Fruit fly (Drosophila melanogaster) whole organism, embryonic: Measurements from ENCODE around the gene Jarid2.
A peak's percentile ranks its signal among the peaks of the same experiment; 100 is the strongest.

Experiments used
- CG10431 ChIP-seq: fragments of 200-800 bp; sonication (Bioruptor generic); optimal IDR thresholded peaks from 3 replicates; lab custom pipeline; 2018; ENCODE audit warnings: missing biosample characterization, mild to moderate bottlenecking, missing genetic modification characterization
- CG10543 ChIP-seq: fragments of 200-800 bp; sonication (Bioruptor generic); optimal IDR thresholded peaks from 3 replicates; lab custom pipeline; 2017; ENCODE audit warnings: missing biosample characterization, mild to moderate bottlenecking, missing genetic modification characterization, moderate library complexity
- CG11398 ChIP-seq: fragments of 200-800 bp; sonication (Bioruptor generic); optimal IDR thresholded peaks from 2 replicates; lab custom pipeline; 2016; ENCODE audit warnings: missing biosample characterization, missing genetic modification characterization
- CG12236 ChIP-seq: fragments of 200-800 bp; sonication (Bioruptor generic); optimal IDR thresholded peaks from 2 replicates; lab custom pipeline; 2016; ENCODE audit warnings: missing biosample characterization, missing genetic modification characterization
- CG1233 ChIP-seq: fragments of 200-800 bp; sonication (Bioruptor generic); optimal IDR thresholded peaks from 4 replicates; lab custom pipeline; 2018; ENCODE audit warnings: missing biosample characterization, mild to moderate bottlenecking, missing genetic modification characterization
- CG14965 ChIP-seq: fragments of 200-800 bp; sonication (Bioruptor generic); optimal IDR thresholded peaks from 2 replicates; lab custom pipeline; 2016; ENCODE audit warnings: missing biosample characterization, missing genetic modification characterization, borderline replicate concordance
- CG17361 ChIP-seq: fragments of 200-800 bp; sonication (Bioruptor generic); IDR thresholded peaks from 3 replicates; pipeline ENCODE4 v1.3.6; 2022; ENCODE audit warnings: missing biosample characterization, missing genetic modification characterization
- CG17802 ChIP-seq: fragments of 200-800 bp; sonication (Bioruptor generic); optimal IDR thresholded peaks from 2 replicates; lab custom pipeline; 2018; ENCODE audit warnings: missing biosample characterization, mild to moderate bottlenecking, missing genetic modification characterization, moderate library complexity
- CG17829 ChIP-seq: fragments of 200-800 bp; optimal IDR thresholded peaks from 2 replicates; lab custom pipeline; 2019; ENCODE audit warnings: missing biosample characterization, mild to moderate bottlenecking, missing genetic modification characterization, moderate library complexity
- CG17912 ChIP-seq: fragments of 200-800 bp; sonication (Bioruptor generic); optimal IDR thresholded peaks from 2 replicates; lab custom pipeline; 2018; ENCODE audit warnings: missing biosample characterization, mild to moderate bottlenecking, missing genetic modification characterization
- CG1792 ChIP-seq: fragments of 200-800 bp; sonication (Bioruptor generic); optimal IDR thresholded peaks from 2 replicates; lab custom pipeline; 2016; ENCODE audit warnings: missing biosample characterization, missing genetic modification characterization
- CG18764 ChIP-seq: fragments of 200-800 bp; sonication (Bioruptor generic); optimal IDR thresholded peaks from 3 replicates; lab custom pipeline; 2016; ENCODE audit warnings: missing biosample characterization, missing genetic modification characterization
- CG2116 ChIP-seq: fragments of 200-800 bp; sonication (Bioruptor generic); optimal IDR thresholded peaks from 3 replicates; lab custom pipeline; 2018; ENCODE audit warnings: missing biosample characterization, mild to moderate bottlenecking, missing genetic modification characterization
- CG2712 ChIP-seq: fragments of 200-800 bp; optimal IDR thresholded peaks from 3 replicates; lab custom pipeline; 2019; ENCODE audit warnings: missing biosample characterization, mild to moderate bottlenecking, missing genetic modification characterization, moderate library complexity
- CG2889 ChIP-seq: fragments of 200-800 bp; sonication (Bioruptor generic); IDR thresholded peaks from 3 replicates; pipeline ENCODE4 v1.3.6; 2022; ENCODE audit warnings: missing biosample characterization, missing genetic modification characterization
- CG42726 ChIP-seq: fragments of 200-800 bp; sonication (Bioruptor generic); IDR thresholded peaks from 2 replicates; pipeline ENCODE4 v1.3.6; 2022; ENCODE audit warnings: missing biosample characterization, missing genetic modification characterization; ENCODE audit not compliant: partially characterized antibody
- CG5180 ChIP-seq: fragments of 200-800 bp; sonication (Bioruptor generic); optimal IDR thresholded peaks from 3 replicates; lab custom pipeline; 2017; ENCODE audit warnings: missing biosample characterization, missing genetic modification characterization, mild to moderate bottlenecking, moderate library complexity, missing genetic modification reagents
- CG6683 ChIP-seq: fragments of 200-800 bp; sonication (Bioruptor generic); optimal IDR thresholded peaks from 2 replicates; lab custom pipeline; 2017; ENCODE audit warnings: missing biosample characterization, mild to moderate bottlenecking, missing genetic modification characterization, missing genetic modification reagents
- CG7271 ChIP-seq: fragments of 200-800 bp; sonication (Bioruptor generic); optimal IDR thresholded peaks from 2 replicates; lab custom pipeline; 2018; ENCODE audit warnings: missing biosample characterization, mild to moderate bottlenecking, missing genetic modification characterization, moderate library complexity
- CG8290 ChIP-seq, 3 experiments: fragments of 200-800 bp; sonication (Bioruptor generic); optimal IDR thresholded peaks; 2 replicates each; lab custom pipeline; 2016 to 2019; ENCODE audit warnings: missing biosample characterization in 3 of 3, missing genetic modification characterization in 3 of 3, mild to moderate bottlenecking in 2 of 3, moderate library complexity in 1 of 3
- CG9609 ChIP-seq: fragments of 200-800 bp; sonication (Bioruptor generic); optimal IDR thresholded peaks from 3 replicates; lab custom pipeline; 2016; ENCODE audit warnings: missing biosample characterization, missing genetic modification characterization
- Dip3 ChIP-seq: fragments of 200-800 bp; sonication (Bioruptor generic); optimal IDR thresholded peaks from 3 replicates; lab custom pipeline; 2016; ENCODE audit warnings: missing biosample characterization, missing genetic modification characterization
- E2f1 ChIP-seq: fragments of 200-800 bp; sonication (Bioruptor generic); IDR thresholded peaks from 2 replicates; pipeline ENCODE4 v1.3.6; 2022; ENCODE audit warnings: missing biosample characterization, missing genetic modification characterization
- Hr3 ChIP-seq: fragments of 200-800 bp; sonication (Bioruptor generic); optimal IDR thresholded peaks from 3 replicates; lab custom pipeline; 2016; ENCODE audit warnings: missing biosample characterization, missing genetic modification characterization
- NC2α ChIP-seq: fragments of 200-800 bp; sonication (Bioruptor generic); optimal IDR thresholded peaks from 2 replicates; lab custom pipeline; 2016; ENCODE audit warnings: missing biosample characterization, missing genetic modification characterization
- NFAT ChIP-seq: fragments of 200-800 bp; sonication (Bioruptor generic); IDR thresholded peaks from 2 replicates; pipeline ENCODE4 v1.3.6; 2022; ENCODE audit warnings: missing biosample characterization, missing genetic modification characterization
- Nf-YC ChIP-seq: fragments of 200-800 bp; optimal IDR thresholded peaks from 3 replicates; lab custom pipeline; 2019; ENCODE audit warnings: missing biosample characterization, mild to moderate bottlenecking, missing genetic modification characterization, moderate library complexity
- ab ChIP-seq: fragments of 200-800 bp; sonication (Bioruptor generic); optimal IDR thresholded peaks from 2 replicates; lab custom pipeline; 2016; ENCODE audit warnings: missing biosample characterization, missing genetic modification characterization
- abd-A ChIP-seq: fragments of 200-800 bp; sonication (Bioruptor generic); optimal IDR thresholded peaks from 3 replicates; lab custom pipeline; 2019; ENCODE audit warnings: missing biosample characterization, mild to moderate bottlenecking, missing genetic modification characterization, moderate library complexity
- ase ChIP-seq: fragments of 200-800 bp; sonication (Bioruptor generic); IDR thresholded peaks from 3 replicates; pipeline ENCODE4 v1.3.6; 2022; ENCODE audit warnings: missing biosample characterization, missing genetic modification characterization
- bcd ChIP-seq: fragments of 200-800 bp; sonication (Bioruptor generic); optimal IDR thresholded peaks from 2 replicates; lab custom pipeline; 2017; ENCODE audit warnings: missing biosample characterization, mild to moderate bottlenecking, missing genetic modification characterization
- caup ChIP-seq: fragments of 200-800 bp; sonication (Bioruptor generic); optimal IDR thresholded peaks from 3 replicates; lab custom pipeline; 2017; ENCODE audit warnings: missing biosample characterization, mild to moderate bottlenecking, missing genetic modification characterization, moderate library complexity; ENCODE audit not compliant: severe bottlenecking
- chif ChIP-seq, 2 experiments: fragments of 200-800 bp; sonication (Bioruptor generic); optimal IDR thresholded peaks; 3 replicates each; lab custom pipeline; 2016; ENCODE audit warnings: missing biosample characterization in 2 of 2, missing genetic modification characterization in 2 of 2
- corto ChIP-seq: fragments of 200-800 bp; sonication (Bioruptor generic); optimal IDR thresholded peaks from 2 replicates; lab custom pipeline; 2016; ENCODE audit warnings: missing biosample characterization, mild to moderate bottlenecking, missing genetic modification characterization, moderate library complexity
- crp ChIP-seq, 2 experiments: fragments of 200-800 bp; sonication (Bioruptor generic); optimal IDR thresholded peaks; 2 replicates in 1 of 2; 3 replicates in 1 of 2; lab custom pipeline; 2017; ENCODE audit warnings: missing biosample characterization in 2 of 2, missing genetic modification characterization in 2 of 2, mild to moderate bottlenecking in 1 of 2, moderate library complexity in 1 of 2
- eyg ChIP-seq: fragments of 200-800 bp; sonication (Bioruptor generic); optimal IDR thresholded peaks from 3 replicates; lab custom pipeline; 2016; ENCODE audit warnings: missing biosample characterization, missing genetic modification characterization
- gsb ChIP-seq: fragments of 200-800 bp; sonication (Bioruptor generic); IDR thresholded peaks from 2 replicates; pipeline ENCODE4 v1.3.6; 2022; ENCODE audit warnings: missing biosample characterization, missing genetic modification characterization
- lmd ChIP-seq: fragments of 200-800 bp; sonication (Bioruptor generic); IDR thresholded peaks from 2 replicates; pipeline ENCODE4 v1.3.6; 2022; ENCODE audit warnings: missing biosample characterization, missing genetic modification characterization
- nerfin-1 ChIP-seq: fragments of 200-800 bp; sonication (Bioruptor generic); optimal IDR thresholded peaks from 3 replicates; lab custom pipeline; 2019; ENCODE audit warnings: missing biosample characterization, mild to moderate bottlenecking, missing genetic modification characterization, moderate library complexity
- p53 ChIP-seq: fragments of 200-800 bp; sonication (Bioruptor generic); optimal IDR thresholded peaks from 2 replicates; lab custom pipeline; 2016; ENCODE audit warnings: missing biosample characterization, missing genetic modification characterization
- pfk ChIP-seq: fragments of 200-800 bp; sonication (Bioruptor generic); optimal IDR thresholded peaks from 2 replicates; lab custom pipeline; 2018; ENCODE audit warnings: missing biosample characterization, mild to moderate bottlenecking, missing genetic modification characterization, moderate library complexity
- sens ChIP-seq: fragments of 200-800 bp; sonication (Bioruptor generic); peaks from one replicate; lab custom pipeline; 2016; ENCODE audit warnings: missing biosample characterization, missing genetic modification characterization
- seq ChIP-seq: fragments of 200-800 bp; sonication (Bioruptor generic); IDR thresholded peaks from 2 replicates; pipeline ENCODE4 v1.3.6; 2022; ENCODE audit warnings: missing biosample characterization, missing genetic modification characterization
- slbo ChIP-seq: fragments of 200-800 bp; sonication (Bioruptor generic); IDR thresholded peaks from 2 replicates; pipeline ENCODE4 v1.3.6; 2022; ENCODE audit warnings: missing biosample characterization, missing genetic modification characterization
- sob ChIP-seq: fragments of 200-800 bp; sonication (Bioruptor generic); IDR thresholded peaks from 2 replicates; pipeline ENCODE4 v1.3.6; 2022; ENCODE audit warnings: missing biosample characterization, missing genetic modification characterization
- tna ChIP-seq: fragments of 200-800 bp; sonication (Bioruptor generic); IDR thresholded peaks from 2 replicates; pipeline ENCODE4 v1.3.6; 2022; ENCODE audit warnings: missing biosample characterization, missing genetic modification characterization; ENCODE audit not compliant: partially characterized antibody
- unpg ChIP-seq: fragments of 200-800 bp; sonication (Bioruptor generic); optimal IDR thresholded peaks from 3 replicates; lab custom pipeline; 2018; ENCODE audit warnings: missing biosample characterization, mild to moderate bottlenecking, missing genetic modification characterization, moderate library complexity
- usp ChIP-seq: fragments of >200 bp; optimal IDR thresholded peaks from 2 replicates; lab custom pipeline; 2017; ENCODE audit warnings: missing biosample characterization, missing genetic modification characterization
- z ChIP-seq: fragments of 200-800 bp; sonication (Bioruptor generic); IDR thresholded peaks from 3 replicates; pipeline ENCODE4 v1.3.6; 2022; ENCODE audit warnings: missing biosample characterization, missing genetic modification characterization
- zf30C ChIP-seq: fragments of 200-800 bp; sonication (Bioruptor generic); optimal IDR thresholded peaks from 3 replicates; lab custom pipeline; 2018; ENCODE audit warnings: missing biosample characterization, mild to moderate bottlenecking, missing genetic modification characterization

Gene Jarid2

DNA sequence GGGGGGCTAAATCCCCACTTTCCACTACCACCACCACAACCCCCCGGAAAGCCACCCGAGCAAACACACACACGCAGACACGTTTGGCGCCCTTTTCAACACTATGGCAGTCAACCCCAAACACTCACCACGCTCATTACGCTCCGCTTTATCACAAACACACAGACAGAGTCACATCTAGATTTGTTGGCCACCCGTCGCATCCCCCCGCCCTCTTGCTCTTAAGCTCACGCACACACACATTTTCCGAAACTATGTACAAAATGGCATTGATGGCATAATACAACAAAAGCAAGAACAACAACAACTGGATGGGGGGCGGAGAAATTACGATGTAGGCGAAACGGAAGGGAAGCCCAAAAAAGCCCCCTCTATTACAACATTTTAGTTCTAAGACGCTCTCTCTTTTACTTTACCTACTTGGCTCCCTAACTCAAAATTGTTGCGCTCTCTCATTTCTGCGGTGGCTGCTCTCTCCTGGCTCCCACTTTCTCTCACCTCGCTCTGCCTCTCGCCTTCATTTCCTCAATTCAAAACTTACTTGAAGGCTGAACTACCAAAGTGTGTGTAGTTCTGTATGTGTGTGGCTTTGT is 11.1 kb upstream of the Jarid2 start (continued):
- TF ChIP-seq CG2116 (GFP tag; lab: Kevin White, UChicago): no peak
- no peak for TF ChIP-seq CG7271
- TF ChIP-seq CG17361 (GFP tag; lab: Robert Waterston, UW): no peak
- TF ChIP-seq sens: peak; percentile 31
- no peak for TF ChIP-seq unpg
- no peak for TF ChIP-seq CG14965 (GFP tag; lab: Kevin White, UChicago)
- TF ChIP-seq abd-A (tag; lab: Kevin White, UChicago): peak; percentile 99
- TF ChIP-seq CG10431 (GFP tag; lab: Kevin White, UChicago): no peak
- no peak for TF ChIP-seq CG6683 (GFP tag; lab: Kevin White, UChicago)
- TF ChIP-seq tna (GFP tag; lab: Robert Waterston, UW): 0 out of 2 replicates have a peak, but pooled peaks have one; percentile 21
- TF ChIP-seq slbo (GFP tag; lab: Robert Waterston, UW): no peak
- no peak for TF ChIP-seq CG2889 (GFP tag; lab: Robert Waterston, UW)
- TF ChIP-seq pfk (GFP tag; lab: Kevin White, UChicago): no peak
- TF ChIP-seq CG9609 (GFP tag; lab: Kevin White, UChicago): no peak
- TF ChIP-seq ab: no peak
- TF ChIP-seq sob (GFP tag; lab: Robert Waterston, UW): no peak
- no peak for TF ChIP-seq CG11398 (GFP tag; lab: Kevin White, UChicago)
- TF ChIP-seq CG42726: 0 out of 2 replicates have a peak, but pooled peaks have one; percentile 36
- no peak for TF ChIP-seq CG2712 (tag; lab: Kevin White, UChicago)
- no peak for TF ChIP-seq CG18764
- TF ChIP-seq Hr3: no peak
- no peak for TF ChIP-seq CG17802 (tag; lab: Kevin White, UChicago)
- 0 out of 3 replicates have a peak, but pooled peaks have one; percentile 16 for TF ChIP-seq z
- TF ChIP-seq gsb: no peak
- TF ChIP-seq CG1792 (GFP tag; lab: Kevin White, UChicago): no peak
- TF ChIP-seq CG10543 (GFP tag; lab: Kevin White, UChicago): peak; percentile 50
- TF ChIP-seq CG12236 (GFP tag; lab: Kevin White, UChicago): no peak
- TF ChIP-seq E2f1 (GFP tag; lab: Robert Waterston, UW): no peak
- no peak for TF ChIP-seq chif (GFP tag; optimal IDR thresholded peaks at IDR 0.05; lab: Kevin White, UChicago)
- no peak for TF ChIP-seq ase
- no peak for TF ChIP-seq CG17829 (tag; lab: Kevin White, UChicago)
- no peak for TF ChIP-seq caup (GFP tag; lab: Kevin White, UChicago)
- TF ChIP-seq eyg: no peak
- TF ChIP-seq usp (GFP tag; lab: Kevin White, UChicago): no peak
- TF ChIP-seq lmd (GFP tag; lab: Robert Waterston, UW): peak; percentile 34
- TF ChIP-seq Dip3 (GFP tag; lab: Kevin White, UChicago): no peak
- no peak for TF ChIP-seq CG5180 (GFP tag; lab: Kevin White, UChicago)
- TF ChIP-seq NFAT (GFP tag; lab: Robert Waterston, UW): no peak
- TF ChIP-seq CG1233: no peak
- no peak for TF ChIP-seq zf30C (GFP tag; lab: Kevin White, UChicago)
- no peak for TF ChIP-seq nerfin-1 (tag; lab: Kevin White, UChicago)
- no peak for TF ChIP-seq p53 (GFP tag; lab: Kevin White, UChicago)
- peak; percentile 22 for TF ChIP-seq Nf-YC (tag; lab: Kevin White, UChicago)
- TF ChIP-seq CG17912 (GFP tag; lab: Kevin White, UChicago): no peak
- TF ChIP-seq seq (GFP tag; lab: Robert Waterston, UW): no peak
- no peak for TF ChIP-seq CG8290 (GFP tag; optimal IDR thresholded peaks at IDR 0.05; lab: Kevin White, UChicago)
- peak; percentile 10 to 50 for TF ChIP-seq CG8290 (tag; optimal IDR thresholded peaks at IDR 0.05; lab: Kevin White, UChicago)
- no peak for TF ChIP-seq bcd (GFP tag; lab: Kevin White, UChicago)
- TF ChIP-seq NC2α (GFP tag; lab: Kevin White, UChicago): no peak
- no peak for TF ChIP-seq crp (GFP tag; optimal IDR thresholded peaks at IDR 0.05; lab: Kevin White, UChicago)
- TF ChIP-seq corto (GFP tag; lab: Kevin White, UChicago): no peak
